Fruit fly (Drosophila melanogaster) whole organism, embryonic: ENCODE data around the gene slmo.

ENCODE experiments used
- Asciz ChIP-seq: fragments of 200-800 bp; sonication (Bioruptor generic); optimal IDR thresholded peaks from 2 replicates; lab custom pipeline; 2017; ENCODE audit warnings: missing biosample characterization, mild to moderate bottlenecking, missing genetic modification characterization, missing genetic modification reagents
- BtbVII ChIP-seq: fragments of 200-800 bp; sonication (Bioruptor generic); optimal IDR thresholded peaks from 3 replicates; lab custom pipeline; 2017; ENCODE audit warnings: missing biosample characterization, mild to moderate bottlenecking, missing genetic modification characterization
- CG10147 ChIP-seq: fragments of 200-800 bp; sonication (Bioruptor generic); optimal IDR thresholded peaks from 2 replicates; lab custom pipeline; 2019; ENCODE audit warnings: missing biosample characterization, mild to moderate bottlenecking, missing genetic modification characterization, moderate library complexity
- CG10366 ChIP-seq: fragments of 200-800 bp; sonication (Bioruptor generic); IDR thresholded peaks from 2 replicates; pipeline ENCODE4 v1.3.6; 2022; ENCODE audit warnings: missing biosample characterization, missing genetic modification characterization
- CG11723 ChIP-seq: fragments of 200-800 bp; sonication (Bioruptor generic); optimal IDR thresholded peaks from 2 replicates; lab custom pipeline; 2017; ENCODE audit warnings: missing biosample characterization, mild to moderate bottlenecking, missing genetic modification characterization
- CG14014 ChIP-seq: fragments of 200-800 bp; sonication (Bioruptor generic); IDR thresholded peaks from 2 replicates; pipeline ENCODE4 v1.3.6; 2022; ENCODE audit warnings: missing biosample characterization, missing genetic modification characterization
- CG14667 ChIP-seq: fragments of 200-800 bp; sonication (Bioruptor generic); IDR thresholded peaks from 2 replicates; pipeline ENCODE4 v1.3.6; 2022; ENCODE audit warnings: missing biosample characterization, missing genetic modification characterization
- CG1603 ChIP-seq: fragments of 200-800 bp; sonication (Bioruptor generic); optimal IDR thresholded peaks from 2 replicates; lab custom pipeline; 2019; ENCODE audit warnings: missing biosample characterization, mild to moderate bottlenecking, missing genetic modification characterization, moderate library complexity
- CG17829 ChIP-seq: fragments of 200-800 bp; optimal IDR thresholded peaks from 2 replicates; lab custom pipeline; 2019; ENCODE audit warnings: missing biosample characterization, mild to moderate bottlenecking, missing genetic modification characterization, moderate library complexity
- CG2199 ChIP-seq: fragments of 200-800 bp; sonication (Bioruptor generic); IDR thresholded peaks from 3 replicates; pipeline ENCODE4 v1.3.6; 2022; ENCODE audit warnings: missing biosample characterization, missing genetic modification characterization
- CG30020 ChIP-seq: fragments of 200-800 bp; optimal IDR thresholded peaks from 2 replicates; lab custom pipeline; 2019; ENCODE audit warnings: missing biosample characterization, mild to moderate bottlenecking, missing genetic modification characterization, moderate library complexity
- CG30403 ChIP-seq: fragments of 200-800 bp; sonication (Bioruptor generic); optimal IDR thresholded peaks from 3 replicates; lab custom pipeline; 2016; ENCODE audit warnings: missing biosample characterization, missing genetic modification characterization
- CG34224 ChIP-seq: fragments of 200-800 bp; sonication (Bioruptor generic); IDR thresholded peaks from 3 replicates; pipeline ENCODE4 v1.3.6; 2022; ENCODE audit warnings: missing biosample characterization, missing genetic modification characterization; ENCODE audit not compliant: partially characterized antibody
- CG3726 ChIP-seq: fragments of 200-800 bp; sonication (Bioruptor generic); IDR thresholded peaks from 3 replicates; pipeline ENCODE4, ENCODE4 v1.3.6; 2022; ENCODE audit warnings: missing biosample characterization, missing genetic modification characterization
- CG4820 ChIP-seq: fragments of 200-800 bp; sonication (Bioruptor generic); optimal IDR thresholded peaks from 3 replicates; lab custom pipeline; 2016; ENCODE audit warnings: missing biosample characterization, missing genetic modification characterization
- CG5953 ChIP-seq: fragments of 200-800 bp; sonication (Bioruptor generic); IDR thresholded peaks from 2 replicates; pipeline ENCODE4 v1.3.6; 2022; ENCODE audit warnings: missing biosample characterization, missing genetic modification characterization
- CG7556 ChIP-seq: fragments of 200-800 bp; sonication (Bioruptor generic); optimal IDR thresholded peaks from 2 replicates; lab custom pipeline; 2017; ENCODE audit warnings: missing biosample characterization, mild to moderate bottlenecking, missing genetic modification characterization
- CG8478 ChIP-seq: fragments of >200 bp; optimal IDR thresholded peaks from 2 replicates; lab custom pipeline; 2018
- CG8924 ChIP-seq: fragments of 200-800 bp; optimal IDR thresholded peaks from 3 replicates; lab custom pipeline; 2019; ENCODE audit warnings: missing biosample characterization, mild to moderate bottlenecking, missing genetic modification characterization, moderate library complexity
- HLH54F ChIP-seq: fragments of 200-800 bp; sonication (Bioruptor generic); optimal IDR thresholded peaks from 3 replicates; lab custom pipeline; 2016; ENCODE audit warnings: missing biosample characterization, missing genetic modification characterization
- Jarid2 ChIP-seq: fragments of 200-800 bp; sonication (Bioruptor generic); optimal IDR thresholded peaks from 3 replicates; lab custom pipeline; 2017; ENCODE audit warnings: mild to moderate bottlenecking, missing biosample characterization, missing genetic modification reagents, missing genetic modification characterization
- Meics ChIP-seq: fragments of 200-800 bp; sonication (Bioruptor generic); optimal IDR thresholded peaks from 2 replicates; lab custom pipeline; 2017; ENCODE audit warnings: missing biosample characterization, mild to moderate bottlenecking, missing genetic modification characterization
- Mrtf ChIP-seq: fragments of 200-800 bp; sonication (Bioruptor generic); IDR thresholded peaks from 3 replicates; pipeline ENCODE4 v1.3.6; 2022; ENCODE audit warnings: missing biosample characterization, missing genetic modification characterization
- Oli ChIP-seq: fragments of 200-800 bp; sonication (Bioruptor generic); optimal IDR thresholded peaks from 2 replicates; lab custom pipeline; 2018; ENCODE audit warnings: missing biosample characterization, mild to moderate bottlenecking, missing genetic modification characterization, moderate library complexity
- Opbp ChIP-seq: fragments of 200-800 bp; sonication (Bioruptor generic); IDR thresholded peaks from 3 replicates; pipeline ENCODE4 v1.3.6; 2022; ENCODE audit warnings: missing biosample characterization, missing genetic modification characterization; ENCODE audit not compliant: partially characterized antibody
- PHDP ChIP-seq: fragments of 200-800 bp; sonication (Bioruptor generic); optimal IDR thresholded peaks from 3 replicates; lab custom pipeline; 2018; ENCODE audit warnings: missing biosample characterization, mild to moderate bottlenecking, missing genetic modification characterization, moderate library complexity
- Poxn ChIP-seq: fragments of 200-800 bp; sonication (Bioruptor generic); IDR thresholded peaks from 2 replicates; pipeline ENCODE4 v1.3.6; 2022; ENCODE audit warnings: missing biosample characterization, missing genetic modification characterization
- Rfx ChIP-seq: fragments of 200-800 bp; sonication (Bioruptor generic); IDR thresholded peaks from 2 replicates; pipeline ENCODE4 v1.3.6; 2022; ENCODE audit warnings: missing biosample characterization, missing genetic modification characterization
- ase ChIP-seq: fragments of 200-800 bp; sonication (Bioruptor generic); IDR thresholded peaks from 3 replicates; pipeline ENCODE4 v1.3.6; 2022; ENCODE audit warnings: missing biosample characterization, missing genetic modification characterization
- ato ChIP-seq: fragments of 200-800 bp; sonication (Bioruptor generic); IDR thresholded peaks from 2 replicates; pipeline ENCODE4 v1.3.6; 2022; ENCODE audit warnings: missing biosample characterization, missing genetic modification characterization; ENCODE audit not compliant: partially characterized antibody
- az2 ChIP-seq: fragments of 200-800 bp; sonication (Bioruptor generic); optimal IDR thresholded peaks from 3 replicates; lab custom pipeline; 2016; ENCODE audit warnings: missing biosample characterization, missing genetic modification characterization
- cg ChIP-seq: fragments of 200-800 bp; sonication (Bioruptor generic); optimal IDR thresholded peaks from 3 replicates; lab custom pipeline; 2019; ENCODE audit warnings: missing biosample characterization, mild to moderate bottlenecking, missing genetic modification characterization, moderate library complexity
- croc ChIP-seq: fragments of 200-800 bp; sonication (Bioruptor generic); conservative IDR thresholded peaks from 3 replicates; pipeline ENCODE4 v1.3.6; 2022; ENCODE audit warnings: missing biosample characterization, missing genetic modification characterization
- cwo ChIP-seq: fragments of 200-800 bp; sonication (Bioruptor generic); optimal IDR thresholded peaks from 3 replicates; lab custom pipeline; 2017; ENCODE audit warnings: missing biosample characterization, missing genetic modification characterization, mild to moderate bottlenecking, moderate library complexity, missing genetic modification reagents
- dmrt99B ChIP-seq: fragments of 200-800 bp; sonication (Bioruptor generic); optimal IDR thresholded peaks from 2 replicates; lab custom pipeline; 2018; ENCODE audit warnings: missing biosample characterization, mild to moderate bottlenecking, missing genetic modification characterization, moderate library complexity
- esg ChIP-seq: fragments of 200-800 bp; sonication (Bioruptor generic); conservative IDR thresholded peaks from 2 replicates; pipeline ENCODE4 v1.3.6; 2022; ENCODE audit warnings: missing biosample characterization, missing genetic modification characterization
- eyg ChIP-seq: fragments of 200-800 bp; sonication (Bioruptor generic); optimal IDR thresholded peaks from 3 replicates; lab custom pipeline; 2016; ENCODE audit warnings: missing biosample characterization, missing genetic modification characterization
- gro ChIP-seq: fragments of 200-800 bp; sonication (Bioruptor generic); optimal IDR thresholded peaks from 2 replicates; lab custom pipeline; 2016; ENCODE audit warnings: missing biosample characterization, missing genetic modification characterization
- gt ChIP-seq: fragments of 200-800 bp; sonication (Bioruptor generic); IDR thresholded peaks from 2 replicates; pipeline ENCODE4 v1.3.6; 2022; ENCODE audit warnings: missing biosample characterization, missing genetic modification characterization
- hb ChIP-seq: fragments of 200-800 bp; sonication (Bioruptor generic); IDR thresholded peaks from 3 replicates; pipeline ENCODE4 v1.3.6; 2022; ENCODE audit warnings: missing biosample characterization, missing genetic modification characterization; ENCODE audit not compliant: partially characterized antibody
- ken ChIP-seq: fragments of 200-800 bp; sonication (Bioruptor generic); IDR thresholded peaks from 3 replicates; pipeline ENCODE4 v1.3.6; 2022; ENCODE audit warnings: missing biosample characterization, missing genetic modification characterization
- lbe ChIP-seq: fragments of 200-800 bp; sonication (Bioruptor generic); optimal IDR thresholded peaks from 2 replicates; lab custom pipeline; 2016; ENCODE audit warnings: missing biosample characterization, mild to moderate bottlenecking, missing genetic modification characterization
- lmd ChIP-seq: fragments of 200-800 bp; sonication (Bioruptor generic); IDR thresholded peaks from 2 replicates; pipeline ENCODE4 v1.3.6; 2022; ENCODE audit warnings: missing biosample characterization, missing genetic modification characterization
- maf-S ChIP-seq: fragments of 200-800 bp; sonication (Bioruptor generic); optimal IDR thresholded peaks from 2 replicates; lab custom pipeline; 2016; ENCODE audit warnings: missing biosample characterization, missing genetic modification characterization
- otp ChIP-seq: fragments of 200-800 bp; sonication (Bioruptor generic); IDR thresholded peaks from 3 replicates; pipeline ENCODE4, ENCODE4 v1.3.6; 2022; ENCODE audit warnings: missing biosample characterization, missing genetic modification characterization
- ro ChIP-seq: fragments of 200-800 bp; sonication (Bioruptor generic); IDR thresholded peaks from 2 replicates; pipeline ENCODE4 v1.3.6; 2022; ENCODE audit warnings: missing biosample characterization, missing genetic modification characterization
- sim ChIP-seq: fragments of 200-800 bp; sonication (Bioruptor generic); IDR thresholded peaks from 2 replicates; pipeline ENCODE4 v1.3.6; 2022; ENCODE audit warnings: missing biosample characterization, missing genetic modification characterization
- slp2 ChIP-seq: fragments of 200-800 bp; sonication (Bioruptor generic); optimal IDR thresholded peaks from 2 replicates; lab custom pipeline; 2016; ENCODE audit warnings: missing biosample characterization, missing genetic modification characterization
- stc ChIP-seq: fragments of 200-800 bp; sonication (Bioruptor generic); IDR thresholded peaks from 2 replicates; pipeline ENCODE4 v1.3.6; 2022; ENCODE audit warnings: missing biosample characterization, missing genetic modification characterization
- sug ChIP-seq: fragments of 200-800 bp; optimal IDR thresholded peaks from 2 replicates; lab custom pipeline; 2019; ENCODE audit warnings: missing biosample characterization, mild to moderate bottlenecking, missing genetic modification characterization, moderate library complexity
- unc-4 ChIP-seq: fragments of 200-800 bp; sonication (Bioruptor generic); IDR thresholded peaks from 2 replicates; pipeline ENCODE4 v1.3.6; 2022; ENCODE audit warnings: missing biosample characterization, missing genetic modification characterization; ENCODE audit not compliant: partially characterized antibody
- zfh1 ChIP-seq: fragments of 200-800 bp; sonication (Bioruptor generic); IDR thresholded peaks from 3 replicates; pipeline ENCODE4 v1.3.6; 2022; ENCODE audit warnings: missing biosample characterization, missing genetic modification characterization

slmo gene

DNA sequence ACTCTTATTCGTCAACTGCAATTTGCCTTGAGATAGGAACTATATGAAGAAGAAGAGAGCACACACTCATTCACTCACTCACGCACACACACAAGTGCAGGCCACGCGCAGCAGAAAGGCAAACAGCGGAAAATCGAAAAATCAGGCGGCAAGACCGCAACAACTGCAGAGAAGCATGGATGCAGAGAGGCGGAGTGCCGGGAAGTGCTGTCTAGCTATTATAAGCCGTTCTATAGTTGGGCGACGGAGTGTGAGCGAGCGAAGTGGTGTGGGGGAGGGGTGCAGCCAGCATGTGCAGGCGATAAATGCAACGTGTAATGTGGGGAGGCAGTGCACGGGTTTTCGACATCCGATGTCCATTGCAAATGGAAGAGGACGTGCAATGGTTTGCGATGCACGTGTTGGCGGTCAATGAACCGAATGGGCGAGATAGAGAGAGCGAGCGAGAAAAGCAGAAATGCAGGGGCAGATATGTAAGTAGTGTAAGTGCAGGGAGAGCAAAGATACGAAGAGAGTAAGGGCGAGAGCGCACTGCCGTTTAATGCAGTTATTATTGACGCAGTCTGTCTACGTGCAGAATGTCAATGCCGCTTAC is 30.3 kb upstream of the slmo start (continued):
- TF ChIP-seq otp (GFP tag; lab: Robert Waterston, UW), result 0 out of 3 replicates have a peak, but pooled peaks have one; percentile 36
- peak; percentile 32 for TF ChIP-seq CG8924 (tag; lab: Kevin White, UChicago)
- no peak for TF ChIP-seq stc
- TF ChIP-seq CG4820, result no peak
- TF ChIP-seq CG30403 (GFP tag; lab: Kevin White, UChicago), result no peak
- no peak for TF ChIP-seq CG14014 (GFP tag; lab: Robert Waterston, UW)
- no peak for TF ChIP-seq Meics (GFP tag; lab: Kevin White, UChicago)
- TF ChIP-seq CG5953, result no peak
- TF ChIP-seq ato, result no peak
- no peak for TF ChIP-seq az2 (GFP tag; lab: Kevin White, UChicago)
- TF ChIP-seq PHDP (tag; lab: Kevin White, UChicago), result no peak
- no peak for TF ChIP-seq ro (GFP tag; lab: Robert Waterston, UW)
- no peak for TF ChIP-seq dmrt99B
- TF ChIP-seq Oli (tag; lab: Kevin White, UChicago), result no peak
- peak; percentile 28 for TF ChIP-seq Jarid2
- TF ChIP-seq CG11723 (GFP tag; lab: Kevin White, UChicago), result peak; percentile 20
- no peak for TF ChIP-seq ase (GFP tag; lab: Robert Waterston, UW)
- no peak for TF ChIP-seq hb (GFP tag; lab: Robert Waterston, UW)
- no peak for TF ChIP-seq Poxn
- no peak for TF ChIP-seq sug (tag; lab: Kevin White, UChicago)
- peak; percentile 88 for TF ChIP-seq CG2199 (GFP tag; lab: Robert Waterston, UW)
- TF ChIP-seq CG30020, result no peak
- peak; percentile 46 for TF ChIP-seq CG17829
- no peak for TF ChIP-seq HLH54F (GFP tag; lab: Kevin White, UChicago)
- TF ChIP-seq CG14667, result no peak
- no peak for TF ChIP-seq maf-S (GFP tag; lab: Kevin White, UChicago)
- no peak for TF ChIP-seq Mrtf (GFP tag; lab: Robert Waterston, UW)
- peak; percentile 98 for TF ChIP-seq cwo (GFP tag; lab: Kevin White, UChicago)
- TF ChIP-seq CG34224 (GFP tag; lab: Robert Waterston, UW), result no peak
- no peak for TF ChIP-seq Asciz
- no peak for TF ChIP-seq ken (GFP tag; lab: Robert Waterston, UW)
- TF ChIP-seq eyg, result no peak
- no peak for TF ChIP-seq slp2 (GFP tag; lab: Kevin White, UChicago)
- no peak for TF ChIP-seq zfh1 (GFP tag; lab: Robert Waterston, UW)
- no peak for TF ChIP-seq gro (GFP tag; lab: Kevin White, UChicago)
- no peak for TF ChIP-seq sim (GFP tag; lab: Robert Waterston, UW)
- peak; percentile 82 for TF ChIP-seq cg (GFP tag; lab: Kevin White, UChicago)
- TF ChIP-seq croc (GFP tag; lab: Robert Waterston, UW), result no peak
- no peak for TF ChIP-seq BtbVII (GFP tag; lab: Kevin White, UChicago)
- TF ChIP-seq unc-4 (GFP tag; lab: Robert Waterston, UW), result no peak
- no peak for TF ChIP-seq CG10147
- TF ChIP-seq CG8478, result peak; percentile 75
- TF ChIP-seq gt (GFP tag; lab: Robert Waterston, UW), result no peak
- TF ChIP-seq CG1603 (tag; lab: Kevin White, UChicago), result no peak
- no peak for TF ChIP-seq CG10366 (GFP tag; lab: Robert Waterston, UW)
- no peak for TF ChIP-seq CG7556
- TF ChIP-seq lmd (GFP tag; lab: Robert Waterston, UW), result no peak
- peak; percentile 64; the same call in 1 of the 3 replicates for TF ChIP-seq Opbp (GFP tag; lab: Robert Waterston, UW)
- TF ChIP-seq lbe, result no peak
- TF ChIP-seq CG3726 (GFP tag; lab: Robert Waterston, UW), result no peak
- TF ChIP-seq Rfx, result no peak
- no peak for TF ChIP-seq esg
